Worm (Caenorhabditis elegans): Measurements from ENCODE around the gene ZK688.11.

The ZK688.11 gene

ce11 chrIII:7861535-7862120, 23.1 kb downstream of the ZK688.11 start, which contains the start of gene snr-5:
snr-5 (plus strand) TSS chrIII:7862070.
- TF ChIP-seq F55B11.4 (tag; optimal IDR thresholded peaks at IDR 0.05; ENCODE audit: borderline replicate concordance, insufficient read depth) (no peak), ama-1 (optimal IDR thresholded peaks at IDR 0.05) (no peak), ama-1 (GFP tag; optimal IDR thresholded peaks at IDR 0.05) (peak in 1 of 2 experiments; percentile 18), lin-26 (GFP tag; IDR thresholded peaks at IDR 0.05) (no peak)

ce11 chrIII:7860885-7861284, 23.9 kb downstream of the ZK688.11 start, which contains the start of gene cuc-1:
cuc-1 (minus strand) TSS chrIII:7860985.
- TF ChIP-seq B0261.1 (tag; optimal IDR thresholded peaks at IDR 0.05) (no peak), F55B11.4 (tag; optimal IDR thresholded peaks at IDR 0.05; ENCODE audit: borderline replicate concordance, insufficient read depth) (no peak), rec-8 (tag; optimal IDR thresholded peaks at IDR 0.05) (no peak), nhr-80 (tag; optimal IDR thresholded peaks at IDR 0.05) (peak; percentile 48), sptf-2 (GFP tag; optimal IDR thresholded peaks at IDR 0.05) (no peak)

- no peak for TF ChIP-seq dpl-1 (GFP tag; optimal IDR thresholded peaks at IDR 0.05)
- TF ChIP-seq Y53F4B.3 (GFP tag; IDR thresholded peaks at IDR 0.05), result no peak
- no peak for TF ChIP-seq rec-8 (tag; optimal IDR thresholded peaks at IDR 0.05)
- no peak for TF ChIP-seq attf-3 (GFP tag; conservative IDR thresholded peaks at IDR 0.05)
- no peak for TF ChIP-seq ztf-22 (GFP tag; optimal IDR thresholded peaks at IDR 0.05)
- TF ChIP-seq unc-130 (GFP tag; optimal IDR thresholded peaks at IDR 0.05), result no peak
- no peak for TF ChIP-seq madf-8 (GFP tag; conservative IDR thresholded peaks at IDR 0.05)
- TF ChIP-seq pha-4 (tag; optimal IDR thresholded peaks at IDR 0.05), result no peak
- 0 out of 2 replicates have a peak, but pooled peaks have one; percentile 14 for TF ChIP-seq hmg-1.2 (GFP tag; IDR thresholded peaks at IDR 0.05)
Observed at ce11 chrIII:7859313-7859712, 25.4 kb downstream of the ZK688.11 start, which contains the start of gene tomm-7. tomm-7 (plus strand) TSS chrIII:7859613.

- TF ChIP-seq fkh-3 (tag; optimal IDR thresholded peaks at IDR 0.05) (no peak), let-607 (tag; optimal IDR thresholded peaks at IDR 0.05) (peak in 1 of 2 experiments; percentile 43), unc-130 (GFP tag; optimal IDR thresholded peaks at IDR 0.05) (peak; percentile 16), ceh-27 (GFP tag; optimal IDR thresholded peaks at IDR 0.05) (peak; percentile 31), nhr-80 (tag; optimal IDR thresholded peaks at IDR 0.05) (peak; percentile 5), chd-7 (tag; optimal IDR thresholded peaks at IDR 0.05) (no peak), hmg-1.2 (GFP tag; IDR thresholded peaks at IDR 0.05) (peak; percentile 9; the same call in 1 of the 2 replicates), ZK185.1 (tag; optimal IDR thresholded peaks at IDR 0.05; ENCODE audit: poor library complexity, severe bottlenecking) (peak; percentile 69), F23B12.7 (tag; optimal IDR thresholded peaks at IDR 0.05; ENCODE audit: insufficient read depth) (no peak), ceh-91 (GFP tag; IDR thresholded peaks at IDR 0.05) (no peak)
Observed at ce11 chrIII:7858407-7859029, 26.2 kb downstream of the ZK688.11 start, which contains the start of the genes coq-5 and ufm-1. coq-5 (minus strand) TSS chrIII:7858457. ufm-1 (plus strand) TSS chrIII:7858979.

- TF ChIP-seq F22D6.2 (tag; optimal IDR thresholded peaks at IDR 0.05), result no peak
Observed at ce11 chrIII:7857142-7857541, 27.6 kb downstream of the ZK688.11 start, which contains the start of gene tag-307. tag-307 (minus strand) TSS chrIII:7857242.

- TF ChIP-seq Y95B8A.8 (GFP tag; IDR thresholded peaks at IDR 0.05) (peak; percentile 69; the same call in 1 of the 2 replicates), hsf-1 (GFP tag; IDR thresholded peaks at IDR 0.05) (peak; percentile 73), T07F8.4 (tag; optimal IDR thresholded peaks at IDR 0.05) (no peak), C17E4.6 (GFP tag; IDR thresholded peaks at IDR 0.05) (0 out of 2 replicates have a peak, but pooled peaks have one; percentile 11), mxl-1 (tag; optimal IDR thresholded peaks at IDR 0.05) (no peak), cebp-1 (GFP tag; IDR thresholded peaks at IDR 0.05) (no peak), cebp-1 (tag; optimal IDR thresholded peaks at IDR 0.05) (peak; percentile 19), rcor-1 (GFP tag; IDR thresholded peaks at IDR 0.05) (peak; percentile 61), lin-26 (GFP tag; IDR thresholded peaks at IDR 0.05) (peak; percentile 77), snpc-1.1 (tag; optimal IDR thresholded peaks at IDR 0.05; ENCODE audit: insufficient read depth) (peak; percentile 25), Y56A3A.18 (GFP tag; IDR thresholded peaks at IDR 0.05) (0 out of 2 replicates have a peak, but pooled peaks have one; percentile 46), ceh-91 (GFP tag; IDR thresholded peaks at IDR 0.05) (no peak), snpc-4 (GFP tag; optimal IDR thresholded peaks at IDR 0.05) (peak; percentile 20), snpc-4 (tag; optimal IDR thresholded peaks at IDR 0.05) (peak in 1 of 4 experiments; percentile 53), tbx-9 (tag; optimal IDR thresholded peaks at IDR 0.05; ENCODE audit: borderline replicate concordance) (no peak)
Observed at ce11 chrIII:7855468-7855867, 29.3 kb downstream of the ZK688.11 start.
